Worm (Caenorhabditis elegans) whole organism, L4/young adult: ENCODE measurements around the gene F53F1.2.

Experiments used
- W03F9.2 ChIP-seq: fragments of 150-350 bp; optimal IDR thresholded peaks from 2 replicates; lab custom pipeline; 2014; ENCODE audit warnings: missing biosample characterization, missing genetic modification characterization
- dao-5 ChIP-seq: sonication (generic microtip); optimal IDR thresholded peaks from 2 replicates; lab custom pipeline; 2016; ENCODE audit warnings: missing genotype, missing genetic modification characterization, moderate library complexity, missing compliant biosample characterization

DNA sequence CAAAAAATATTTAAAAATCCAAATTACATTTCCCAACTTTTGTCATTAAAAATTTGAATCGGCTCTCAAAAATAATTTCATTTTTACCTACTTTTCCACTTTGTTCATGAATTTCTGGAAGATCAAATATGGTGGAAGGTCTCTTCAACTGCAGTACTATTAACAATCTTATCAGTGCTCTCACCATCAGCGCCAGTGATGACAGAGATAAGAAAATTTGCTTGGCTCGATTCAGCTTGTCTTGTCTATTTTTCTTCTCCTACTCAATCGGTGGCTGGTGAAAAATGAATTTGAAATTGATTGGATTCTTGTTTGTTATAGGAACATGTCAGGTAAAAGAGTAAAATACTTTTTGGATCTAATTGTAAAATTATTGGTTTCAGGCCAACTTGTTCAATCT is 25.6 kb upstream of the F53F1.2 start, which contains the start of gene cpz-2:
- TF ChIP-seq dao-5 (tag; lab: Kevin White, UChicago) (no peak), W03F9.2 (tag; lab: Kevin White, UChicago) (no peak)
